Fruit fly (Drosophila melanogaster) whole organism, prepupa: ENCODE data around the gene CG6195.

Experiments
- Blimp-1 ChIP-seq: fragments of 200-800 bp; sonication (Bioruptor generic); optimal IDR thresholded peaks from 3 replicates; lab custom pipeline; 2017; ENCODE audit warnings: missing biosample characterization, missing genetic modification characterization, mild to moderate bottlenecking, moderate library complexity, missing genetic modification reagents
- CG10631 ChIP-seq: fragments of 200-800 bp; sonication (Bioruptor generic); optimal IDR thresholded peaks from 2 replicates; lab custom pipeline; 2016; ENCODE audit warnings: missing biosample characterization, missing genetic modification characterization
- CG11294 ChIP-seq: fragments of 200-800 bp; sonication (Bioruptor generic); IDR thresholded peaks from 2 replicates; pipeline ENCODE4 v1.3.6; 2022; ENCODE audit warnings: missing biosample characterization, missing genetic modification characterization
- CG11762 ChIP-seq: fragments of 200-800 bp; sonication (Bioruptor generic); optimal IDR thresholded peaks from 3 replicates; lab custom pipeline; 2016; ENCODE audit warnings: missing biosample characterization, missing genetic modification characterization; ENCODE audit not compliant: insufficient read depth
- CG11902 ChIP-seq: fragments of 200-800 bp; sonication (Bioruptor generic); optimal IDR thresholded peaks from 3 replicates; lab custom pipeline; 2016; ENCODE audit warnings: missing biosample characterization, missing genetic modification characterization
- CG16779 ChIP-seq: fragments of 200-800 bp; sonication (Bioruptor generic); optimal IDR thresholded peaks from 3 replicates; lab custom pipeline; 2017; ENCODE audit warnings: missing biosample characterization, mild to moderate bottlenecking, missing genetic modification characterization
- CG3032 ChIP-seq: fragments of 200-800 bp; optimal IDR thresholded peaks from 2 replicates; lab custom pipeline; 2019; ENCODE audit warnings: missing biosample characterization, mild to moderate bottlenecking, missing genetic modification characterization, moderate library complexity
- CG31627 ChIP-seq: fragments of 200-800 bp; sonication (Bioruptor generic); optimal IDR thresholded peaks from 3 replicates; lab custom pipeline; 2016; ENCODE audit warnings: missing biosample characterization, missing genetic modification characterization
- CG32006 ChIP-seq: fragments of 200-800 bp; sonication (Bioruptor generic); optimal IDR thresholded peaks from 3 replicates; lab custom pipeline; 2017; ENCODE audit warnings: missing biosample characterization, mild to moderate bottlenecking, missing genetic modification characterization
- CG3919 ChIP-seq: fragments of 200-800 bp; sonication (Bioruptor generic); optimal IDR thresholded peaks from 3 replicates; lab custom pipeline; 2016; ENCODE audit warnings: missing biosample characterization, missing genetic modification characterization
- CG4318 ChIP-seq: fragments of 200-800 bp; sonication (Bioruptor generic); optimal IDR thresholded peaks from 3 replicates; lab custom pipeline; 2017; ENCODE audit warnings: missing biosample characterization, mild to moderate bottlenecking, missing genetic modification characterization
- CG6792 ChIP-seq: fragments of 200-800 bp; sonication (Bioruptor generic); optimal IDR thresholded peaks from 3 replicates; lab custom pipeline; 2016; ENCODE audit warnings: missing biosample characterization, missing genetic modification characterization
- CG6808 ChIP-seq: fragments of 200-800 bp; sonication (Bioruptor generic); optimal IDR thresholded peaks from 3 replicates; lab custom pipeline; 2017; ENCODE audit warnings: missing biosample characterization, missing genetic modification characterization, mild to moderate bottlenecking, moderate library complexity, missing genetic modification reagents
- CG6854 ChIP-seq: fragments of 200-800 bp; sonication (Bioruptor generic); optimal IDR thresholded peaks from 2 replicates; lab custom pipeline; 2017; ENCODE audit warnings: missing biosample characterization, mild to moderate bottlenecking, missing genetic modification characterization
- CG7368 ChIP-seq: fragments of 200-800 bp; sonication (Bioruptor generic); optimal IDR thresholded peaks from 3 replicates; lab custom pipeline; 2016; ENCODE audit warnings: missing biosample characterization, missing genetic modification characterization
- CG8119 ChIP-seq: fragments of 200-800 bp; sonication (Bioruptor generic); IDR thresholded peaks from 3 replicates; pipeline ENCODE4 v1.3.6; 2022; ENCODE audit warnings: missing biosample characterization, missing genetic modification characterization
- CG8319 ChIP-seq: fragments of 200-800 bp; sonication (Bioruptor generic); optimal IDR thresholded peaks from 3 replicates; lab custom pipeline; 2016; ENCODE audit warnings: missing biosample characterization, missing genetic modification characterization
- CG8632 ChIP-seq: fragments of 200-800 bp; sonication (Bioruptor generic); optimal IDR thresholded peaks from 3 replicates; lab custom pipeline; 2016; ENCODE audit warnings: missing biosample characterization, missing genetic modification characterization
- CG9139 ChIP-seq: fragments of 200-800 bp; sonication (Bioruptor generic); optimal IDR thresholded peaks from 3 replicates; lab custom pipeline; 2017; ENCODE audit warnings: missing biosample characterization, mild to moderate bottlenecking, missing genetic modification characterization
- Eip75B ChIP-seq: fragments of 200-800 bp; sonication (Bioruptor generic); optimal IDR thresholded peaks from 3 replicates; lab custom pipeline; 2016; ENCODE audit warnings: missing biosample characterization, missing genetic modification characterization
- Eip78C ChIP-seq: fragments of 200-800 bp; sonication (Bioruptor generic); peaks from one replicate; lab custom pipeline; 2016; ENCODE audit warnings: missing biosample characterization, missing genetic modification characterization
- Eip93F ChIP-seq: fragments of 200-800 bp; sonication (Bioruptor generic); optimal IDR thresholded peaks from 2 replicates; lab custom pipeline; 2016; ENCODE audit warnings: missing biosample characterization, mild to moderate bottlenecking, missing genetic modification characterization
- Ets21C ChIP-seq: fragments of 200-800 bp; sonication (Bioruptor generic); optimal IDR thresholded peaks from 3 replicates; lab custom pipeline; 2016; ENCODE audit warnings: missing biosample characterization, missing genetic modification characterization
- Hr38 ChIP-seq: sonication (Bioruptor generic); optimal IDR thresholded peaks from 2 replicates; lab custom pipeline; 2016; ENCODE audit warnings: missing biosample characterization, missing genetic modification characterization
- Hr39 ChIP-seq: fragments of 200-800 bp; sonication (Bioruptor generic); optimal IDR thresholded peaks from 2 replicates; lab custom pipeline; 2016; ENCODE audit warnings: missing biosample characterization, missing genetic modification characterization
- Hr4 ChIP-seq: fragments of 200-800 bp; sonication (Bioruptor generic); optimal IDR thresholded peaks from 3 replicates; lab custom pipeline; 2016; ENCODE audit warnings: missing biosample characterization, missing genetic modification characterization
- Lpt ChIP-seq: fragments of 200-800 bp; sonication (Bioruptor generic); optimal IDR thresholded peaks from 3 replicates; lab custom pipeline; 2016; ENCODE audit warnings: missing biosample characterization, missing genetic modification characterization
- Met ChIP-seq: fragments of 200-800 bp; sonication (Bioruptor generic); optimal IDR thresholded peaks from 3 replicates; lab custom pipeline; 2016; ENCODE audit warnings: missing biosample characterization, missing genetic modification characterization
- Sox14 ChIP-seq: fragments of 200-800 bp; sonication (Bioruptor generic); optimal IDR thresholded peaks from 3 replicates; lab custom pipeline; 2016; ENCODE audit warnings: missing biosample characterization, missing genetic modification characterization
- Sox15 ChIP-seq: fragments of 200-800 bp; sonication (Bioruptor generic); optimal IDR thresholded peaks from 3 replicates; lab custom pipeline; 2016; ENCODE audit warnings: missing biosample characterization, missing genetic modification characterization
- cyc ChIP-seq: fragments of 200-800 bp; sonication (Bioruptor generic); optimal IDR thresholded peaks from 3 replicates; lab custom pipeline; 2016; ENCODE audit warnings: missing biosample characterization, missing genetic modification characterization
- dac ChIP-seq: fragments of 200-800 bp; sonication (Bioruptor generic); optimal IDR thresholded peaks from 2 replicates; lab custom pipeline; 2017; ENCODE audit warnings: missing biosample characterization, mild to moderate bottlenecking, missing genetic modification characterization
- dsx ChIP-seq: fragments of 200-800 bp; optimal IDR thresholded peaks from 3 replicates; lab custom pipeline; 2019; ENCODE audit warnings: missing biosample characterization, mild to moderate bottlenecking, missing genetic modification characterization, moderate library complexity; ENCODE audit not compliant: poor library complexity, severe bottlenecking
- eg ChIP-seq: fragments of 200-800 bp; sonication (Bioruptor generic); IDR thresholded peaks from 3 replicates; pipeline ENCODE4 v1.3.6; 2022; ENCODE audit warnings: missing biosample characterization, missing genetic modification characterization
- esn ChIP-seq: fragments of 200-800 bp; sonication (Bioruptor generic); optimal IDR thresholded peaks from 2 replicates; lab custom pipeline; 2016; ENCODE audit warnings: missing biosample characterization, mild to moderate bottlenecking, missing genetic modification characterization, moderate library complexity
- fd59A ChIP-seq: fragments of 200-800 bp; sonication (Bioruptor generic); optimal IDR thresholded peaks from 2 replicates; lab custom pipeline; 2017; ENCODE audit warnings: missing biosample characterization, mild to moderate bottlenecking, missing genetic modification characterization, missing genetic modification reagents
- fd85E ChIP-seq: fragments of 200-800 bp; sonication (Bioruptor generic); optimal IDR thresholded peaks from 3 replicates; lab custom pipeline; 2016; ENCODE audit warnings: missing biosample characterization, missing genetic modification characterization
- lz ChIP-seq: fragments of 200-800 bp; sonication (Bioruptor generic); optimal IDR thresholded peaks from 3 replicates; lab custom pipeline; 2016; ENCODE audit warnings: missing biosample characterization, missing genetic modification characterization
- net ChIP-seq: fragments of 200-800 bp; sonication (Bioruptor generic); optimal IDR thresholded peaks from 3 replicates; lab custom pipeline; 2016; ENCODE audit warnings: missing biosample characterization, missing genetic modification characterization
- pdm3 ChIP-seq: fragments of 200-800 bp; sonication (Bioruptor generic); optimal IDR thresholded peaks from 3 replicates; lab custom pipeline; 2016; ENCODE audit warnings: missing biosample characterization, missing genetic modification characterization
- salr ChIP-seq, 2 experiments: fragments of 200-800 bp; sonication (Bioruptor generic); optimal IDR thresholded peaks; 3 replicates each; lab custom pipeline; 2016 to 2018; ENCODE audit warnings: missing biosample characterization in 2 of 2, missing genetic modification characterization in 2 of 2, mild to moderate bottlenecking in 1 of 2
- spab ChIP-seq: fragments of 200-800 bp; sonication (Bioruptor generic); optimal IDR thresholded peaks from 2 replicates; lab custom pipeline; 2017; ENCODE audit warnings: missing biosample characterization, mild to moderate bottlenecking, missing genetic modification characterization, missing genetic modification reagents
- ss ChIP-seq, 2 experiments: fragments of 200-800 bp; sonication (Bioruptor generic); optimal IDR thresholded peaks; 2 replicates in 1 of 2; 3 replicates in 1 of 2; lab custom pipeline; 2017 to 2018; ENCODE audit warnings: mild to moderate bottlenecking in 2 of 2, missing biosample characterization in 2 of 2, missing genetic modification characterization in 2 of 2, moderate library complexity in 1 of 2
- svp ChIP-seq: fragments of 200-800 bp; sonication (Bioruptor generic); peaks from one replicate; lab custom pipeline; 2016; ENCODE audit warnings: missing biosample characterization, missing genetic modification characterization
- topi ChIP-seq: fragments of 200-800 bp; sonication (Bioruptor generic); optimal IDR thresholded peaks from 3 replicates; lab custom pipeline; 2016; ENCODE audit warnings: missing biosample characterization, missing genetic modification characterization
- vri ChIP-seq: fragments of 200-800 bp; sonication (Bioruptor generic); optimal IDR thresholded peaks from 3 replicates; lab custom pipeline; 2016; ENCODE audit warnings: missing biosample characterization, mild to moderate bottlenecking, missing genetic modification characterization

The CG6195 gene

dm6 chr3R:19650718-19651117 lies 2.5 kb upstream of the CG6195 start, which contains the start of gene CG31219:
TSS of gene CG31219 (plus strand) at chr3R:19651018.
- TF ChIP-seq Ets21C (GFP tag; lab: Kevin White, UChicago) (no peak), CG3919 (GFP tag; lab: Kevin White, UChicago) (no peak), vri (no peak), fd59A (GFP tag; lab: Kevin White, UChicago) (no peak), CG11762 (GFP tag; lab: Kevin White, UChicago) (no peak), dac (GFP tag; lab: Kevin White, UChicago) (no peak), ss (GFP tag; optimal IDR thresholded peaks at IDR 0.05; lab: Kevin White, UChicago) (no peak)

DNA sequence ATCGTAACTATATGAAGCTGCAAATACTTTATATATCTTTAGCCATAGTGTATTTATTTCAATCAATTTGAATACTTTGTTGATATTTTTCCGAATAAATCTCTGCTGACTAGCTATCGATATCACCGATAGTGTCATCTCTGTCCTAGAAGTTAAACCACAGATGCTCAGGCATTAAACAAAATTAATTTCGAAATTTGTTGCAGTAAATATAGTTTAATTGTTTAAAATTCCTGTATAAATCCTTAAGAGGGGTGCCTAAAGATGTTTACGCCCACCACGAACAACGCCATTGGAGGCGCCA lies 3.4 kb downstream of the CG6195 start, which contains the start of gene Nup58:
Gene Nup58 (plus strand): TSS at position 126 of the 304 bp plus-strand sequence.
- TF ChIP-seq CG3919 (GFP tag; lab: Kevin White, UChicago) = no peak
- TF ChIP-seq Eip78C = peak; percentile 22
- TF ChIP-seq CG31627 = peak; percentile 21
- peak; percentile 24 for TF ChIP-seq Hr39 (GFP tag; lab: Kevin White, UChicago)
- peak; percentile 30 for TF ChIP-seq dsx (GFP tag; lab: Kevin White, UChicago)
- no peak for TF ChIP-seq CG11902 (GFP tag; lab: Kevin White, UChicago)
- no peak for TF ChIP-seq cyc (GFP tag; lab: Kevin White, UChicago)
- TF ChIP-seq eg = 0 out of 3 replicates have a peak, but pooled peaks have one; percentile 17
- TF ChIP-seq lz (GFP tag; lab: Kevin White, UChicago) = peak; percentile 10

dm6 chr3R:19644094-19644900 lies 3.9 kb downstream of the CG6195 start, which contains the start of gene Vha13:
TSS of gene Vha13 (minus strand) at chr3R:19644386.
- no peak for TF ChIP-seq CG11294 (GFP tag; lab: Robert Waterston, UW)
- TF ChIP-seq CG8632 = no peak
- no peak for TF ChIP-seq spab (GFP tag; lab: Kevin White, UChicago)
- TF ChIP-seq net (GFP tag; lab: Kevin White, UChicago) = no peak
- TF ChIP-seq CG7368 (GFP tag; lab: Kevin White, UChicago) = peak; percentile 15
- peak; percentile 21 for TF ChIP-seq esn (GFP tag; lab: Kevin White, UChicago)
- TF ChIP-seq svp = peak; percentile 74
- no peak for TF ChIP-seq CG4318
- peak; percentile 68 for TF ChIP-seq Eip78C
- no peak for TF ChIP-seq Hr38 (GFP tag; lab: Kevin White, UChicago)
- TF ChIP-seq fd59A (GFP tag; lab: Kevin White, UChicago) = no peak
- peak; percentile 51 for TF ChIP-seq CG10631 (GFP tag; lab: Kevin White, UChicago)
- no peak for TF ChIP-seq Sox15 (GFP tag; lab: Kevin White, UChicago)
- peak; percentile 11 for TF ChIP-seq Sox14 (GFP tag; lab: Kevin White, UChicago)
- no peak for TF ChIP-seq pdm3 (GFP tag; lab: Kevin White, UChicago)
- TF ChIP-seq CG8319 (GFP tag; lab: Kevin White, UChicago) = peak; percentile 1
- peak; percentile 28 for TF ChIP-seq topi (GFP tag; lab: Kevin White, UChicago)
- no peak for TF ChIP-seq Eip93F (GFP tag; lab: Kevin White, UChicago)
- TF ChIP-seq Lpt = no peak
- TF ChIP-seq Hr4 (GFP tag; lab: Kevin White, UChicago) = peak; percentile 6
- no peak for TF ChIP-seq CG3032 (tag; lab: Kevin White, UChicago)
- TF ChIP-seq ss (GFP tag; optimal IDR thresholded peaks at IDR 0.05; lab: Kevin White, UChicago) = peak; percentile 49 to 57
- TF ChIP-seq CG16779 = peak; percentile 56
- peak; percentile 10 for TF ChIP-seq Blimp-1 (GFP tag; lab: Kevin White, UChicago)
- no peak for TF ChIP-seq fd85E
- no peak for TF ChIP-seq CG6808 (GFP tag; lab: Kevin White, UChicago)
- no peak for TF ChIP-seq salr (GFP tag; optimal IDR thresholded peaks at IDR 0.05; lab: Kevin White, UChicago)
- TF ChIP-seq CG32006 (GFP tag; lab: Kevin White, UChicago) = no peak
- TF ChIP-seq CG6854 = peak; percentile 87
- TF ChIP-seq eg = no peak
- TF ChIP-seq CG11902 (GFP tag; lab: Kevin White, UChicago) = peak; percentile 32
- no peak for TF ChIP-seq Met (GFP tag; lab: Kevin White, UChicago)
- TF ChIP-seq CG8119 = peak; percentile 31; the same call in 1 of the 3 replicates
- TF ChIP-seq CG6792 (GFP tag; lab: Kevin White, UChicago) = no peak
- TF ChIP-seq Eip75B (GFP tag; lab: Kevin White, UChicago) = no peak
- no peak for TF ChIP-seq CG11762 (GFP tag; lab: Kevin White, UChicago)
- no peak for TF ChIP-seq CG9139
